Fruit fly (Drosophila melanogaster): ENCODE results near the gene CG14227.

CG14227 gene

dm6 chrX:19666991-19667409, 21.7 kb downstream of the CG14227 start, which contains the start of gene Zw (continued):
- peak; percentile 53 for TF ChIP-seq Eip75B (GFP tag; optimal IDR thresholded peaks at IDR 0.05)
- peak; percentile 16 for TF ChIP-seq dac (GFP tag; optimal IDR thresholded peaks at IDR 0.05)
- peak; percentile 67 for TF ChIP-seq lz (GFP tag; optimal IDR thresholded peaks at IDR 0.05)
- TF ChIP-seq salr (GFP tag; optimal IDR thresholded peaks at IDR 0.05) = peak in 1 of 2 experiments; percentile 30
- TF ChIP-seq CG8632 (GFP tag; optimal IDR thresholded peaks at IDR 0.05) = peak; percentile 36
- TF ChIP-seq Ets96B (tag; optimal IDR thresholded peaks at IDR 0.05) = peak; percentile 38
- TF ChIP-seq Ets21C (GFP tag; optimal IDR thresholded peaks at IDR 0.05) = peak; percentile 60
- peak; percentile 19 for TF ChIP-seq CG16779 (tag; optimal IDR thresholded peaks at IDR 0.05)
- TF ChIP-seq Gug (GFP tag; IDR thresholded peaks at IDR 0.05) = peak; percentile 49; the same call in 1 of the 2 replicates
- TF ChIP-seq pdm3 (GFP tag; optimal IDR thresholded peaks at IDR 0.05) = peak; percentile 67
- peak; percentile 66 for TF ChIP-seq topi (GFP tag; optimal IDR thresholded peaks at IDR 0.05)
- no peak for TF ChIP-seq Blimp-1 (GFP tag; optimal IDR thresholded peaks at IDR 0.05)
- peak; percentile 26 for TF ChIP-seq Lpt (GFP tag; optimal IDR thresholded peaks at IDR 0.05)
- TF ChIP-seq CG3919 (GFP tag; optimal IDR thresholded peaks at IDR 0.05) = peak; percentile 49
- peak; percentile 57 for TF ChIP-seq Smox (GFP tag; optimal IDR thresholded peaks at IDR 0.05)
- TF ChIP-seq CG6854 (GFP tag; optimal IDR thresholded peaks at IDR 0.05) = peak; percentile 33
- TF ChIP-seq achi (GFP tag; optimal IDR thresholded peaks at IDR 0.05) = peak; percentile 43
- TF ChIP-seq CG32006 (GFP tag; optimal IDR thresholded peaks at IDR 0.05) = peak; percentile 55
- peak; percentile 65 for TF ChIP-seq Sox14 (GFP tag; optimal IDR thresholded peaks at IDR 0.05)
- TF ChIP-seq CG6276 (GFP tag; optimal IDR thresholded peaks at IDR 0.05) = no peak
- peak; percentile 44 for TF ChIP-seq net (GFP tag; optimal IDR thresholded peaks at IDR 0.05)
- TF ChIP-seq ss (GFP tag; optimal IDR thresholded peaks at IDR 0.05) = peak; percentile 15 to 31
- peak; percentile 72 for TF ChIP-seq cyc (GFP tag; optimal IDR thresholded peaks at IDR 0.05)

dm6 chrX:19665684-19666141, 23.0 kb downstream of the CG14227 start:
- TF ChIP-seq CG6792 (GFP tag; optimal IDR thresholded peaks at IDR 0.05) = peak; percentile 30
- no peak for TF ChIP-seq net (GFP tag; optimal IDR thresholded peaks at IDR 0.05)
- TF ChIP-seq CG9139 (GFP tag; optimal IDR thresholded peaks at IDR 0.05) = no peak
- TF ChIP-seq Lpt (GFP tag; optimal IDR thresholded peaks at IDR 0.05) = no peak
- TF ChIP-seq CG32006 (GFP tag; optimal IDR thresholded peaks at IDR 0.05) = peak; percentile 48
- TF ChIP-seq CG10631 (GFP tag; optimal IDR thresholded peaks at IDR 0.05) = no peak
- TF ChIP-seq CG15336 (GFP tag; IDR thresholded peaks at IDR 0.05) = peak; percentile 28; the same call in 1 of the 2 replicates
- peak; percentile 23 for TF ChIP-seq Hr4 (GFP tag; optimal IDR thresholded peaks at IDR 0.05)
- TF ChIP-seq Hr38 (GFP tag; optimal IDR thresholded peaks at IDR 0.05) = no peak
- no peak for TF ChIP-seq salr (GFP tag; optimal IDR thresholded peaks at IDR 0.05)
- peak; percentile 50 for TF ChIP-seq cyc (GFP tag; optimal IDR thresholded peaks at IDR 0.05)
- TF ChIP-seq dsx (GFP tag; optimal IDR thresholded peaks at IDR 0.05; ENCODE audit: poor library complexity, severe bottlenecking) = peak; percentile 27
- TF ChIP-seq spab (GFP tag; optimal IDR thresholded peaks at IDR 0.05) = no peak
- peak; percentile 33 for TF ChIP-seq esn (GFP tag; optimal IDR thresholded peaks at IDR 0.05)
- TF ChIP-seq CG1621 (tag; optimal IDR thresholded peaks at IDR 0.05) = peak; percentile 55
- TF ChIP-seq lz (GFP tag; optimal IDR thresholded peaks at IDR 0.05) = peak; percentile 57
- peak; percentile 26 for TF ChIP-seq topi (GFP tag; optimal IDR thresholded peaks at IDR 0.05)
- no peak for TF ChIP-seq CG6276 (GFP tag; optimal IDR thresholded peaks at IDR 0.05)
- peak; percentile 80 for TF ChIP-seq eg (GFP tag; IDR thresholded peaks at IDR 0.05)
- peak; percentile 45 for TF ChIP-seq CG16779 (tag; optimal IDR thresholded peaks at IDR 0.05)
- no peak for TF ChIP-seq CG34406 (GFP tag; optimal IDR thresholded peaks at IDR 0.05)
- TF ChIP-seq CG3919 (GFP tag; optimal IDR thresholded peaks at IDR 0.05) = peak; percentile 46
- TF ChIP-seq CG4318 (GFP tag; optimal IDR thresholded peaks at IDR 0.05) = no peak
- peak; percentile 20 for TF ChIP-seq acj6 (GFP tag; optimal IDR thresholded peaks at IDR 0.05)
- TF ChIP-seq achi (GFP tag; optimal IDR thresholded peaks at IDR 0.05) = peak; percentile 10
- no peak for TF ChIP-seq CG8632 (GFP tag; optimal IDR thresholded peaks at IDR 0.05)
- TF ChIP-seq CG6854 (GFP tag; optimal IDR thresholded peaks at IDR 0.05) = peak; percentile 23
- TF ChIP-seq Ets21C (GFP tag; optimal IDR thresholded peaks at IDR 0.05) = peak; percentile 11
- TF ChIP-seq CG31627 (GFP tag; optimal IDR thresholded peaks at IDR 0.05) = peak; percentile 56
- TF ChIP-seq Sox102F (GFP tag; optimal IDR thresholded peaks at IDR 0.05) = no peak
- peak; percentile 93 for TF ChIP-seq svp (GFP tag)
- no peak for TF ChIP-seq CG11762 (GFP tag; optimal IDR thresholded peaks at IDR 0.05; ENCODE audit: insufficient read depth)
- peak; percentile 46 for TF ChIP-seq Sox14 (GFP tag; optimal IDR thresholded peaks at IDR 0.05)
- no peak for TF ChIP-seq fd85E (GFP tag; optimal IDR thresholded peaks at IDR 0.05)
- peak; percentile 24 for TF ChIP-seq Blimp-1 (GFP tag; optimal IDR thresholded peaks at IDR 0.05)
- peak; percentile 41 for TF ChIP-seq CG3032 (tag; optimal IDR thresholded peaks at IDR 0.05)
- TF ChIP-seq ss (GFP tag; optimal IDR thresholded peaks at IDR 0.05) = peak in 1 of 2 experiments; percentile 32
- TF ChIP-seq Eip78C (GFP tag) = peak; percentile 71
- TF ChIP-seq CG7368 (GFP tag; optimal IDR thresholded peaks at IDR 0.05) = no peak
- 0 out of 2 replicates have a peak, but pooled peaks have one; percentile 19 for TF ChIP-seq CG11294 (GFP tag; IDR thresholded peaks at IDR 0.05)
- no peak for TF ChIP-seq dac (GFP tag; optimal IDR thresholded peaks at IDR 0.05)
- TF ChIP-seq Met (GFP tag; optimal IDR thresholded peaks at IDR 0.05) = peak; percentile 27
